Fruit fly (Drosophila melanogaster) whole organism, pupa: ENCODE results near the gene CG32023.
A peak's percentile ranks its signal among the peaks of the same experiment; 100 is the strongest.

Experiments used
- CG10348 ChIP-seq: fragments of 200-800 bp; sonication (Bioruptor generic); IDR thresholded peaks from 2 replicates; pipeline ENCODE4 v1.3.6; 2022; ENCODE audit warnings: missing biosample characterization, missing genetic modification characterization
- CG12605 ChIP-seq: fragments of 200-800 bp; sonication (Bioruptor generic); IDR thresholded peaks from 2 replicates; pipeline ENCODE4 v1.3.6; 2022; ENCODE audit warnings: missing biosample characterization, missing genetic modification characterization
- CG13204 ChIP-seq: fragments of 200-800 bp; sonication (Bioruptor generic); optimal IDR thresholded peaks from 2 replicates; lab custom pipeline; 2018; ENCODE audit warnings: missing biosample characterization, mild to moderate bottlenecking, missing genetic modification characterization, moderate library complexity
- CG14655 ChIP-seq: fragments of 200-800 bp; sonication (Bioruptor generic); optimal IDR thresholded peaks from 3 replicates; lab custom pipeline; 2017; ENCODE audit warnings: mild to moderate bottlenecking, missing biosample characterization, missing genetic modification reagents, missing genetic modification characterization
- CG15710 ChIP-seq: fragments of 200-800 bp; sonication (Bioruptor generic); optimal IDR thresholded peaks from 2 replicates; lab custom pipeline; 2018; ENCODE audit warnings: missing biosample characterization, mild to moderate bottlenecking, missing genetic modification characterization, moderate library complexity
- CG17806 ChIP-seq: fragments of 200-800 bp; sonication (Bioruptor generic); optimal IDR thresholded peaks from 2 replicates; lab custom pipeline; 2018; ENCODE audit warnings: missing biosample characterization, mild to moderate bottlenecking, missing genetic modification characterization, moderate library complexity
- CG32121 ChIP-seq: fragments of 200-800 bp; sonication (Bioruptor generic); IDR thresholded peaks from 2 replicates; pipeline ENCODE4 v1.3.6; 2022; ENCODE audit warnings: missing biosample characterization, missing genetic modification characterization
- CG34367 ChIP-seq: fragments of 200-800 bp; sonication (Bioruptor generic); optimal IDR thresholded peaks from 2 replicates; lab custom pipeline; 2018; ENCODE audit warnings: missing biosample characterization, mild to moderate bottlenecking, missing genetic modification characterization
- CG4496 ChIP-seq: fragments of 200-800 bp; sonication (Bioruptor generic); IDR thresholded peaks from 3 replicates; pipeline ENCODE4 v1.3.6; 2022; ENCODE audit warnings: missing biosample characterization, missing genetic modification characterization
- CG8159 ChIP-seq: fragments of 200-800 bp; sonication (Bioruptor generic); optimal IDR thresholded peaks from 3 replicates; lab custom pipeline; 2018; ENCODE audit warnings: missing biosample characterization, mild to moderate bottlenecking, missing genetic modification characterization, moderate library complexity
- CG8301 ChIP-seq: fragments of 200-800 bp; sonication (Bioruptor generic); optimal IDR thresholded peaks from 2 replicates; lab custom pipeline; 2018; ENCODE audit warnings: missing biosample characterization, mild to moderate bottlenecking, missing genetic modification characterization
- CG9948 ChIP-seq: fragments of 200-800 bp; sonication (Bioruptor generic); optimal IDR thresholded peaks from 2 replicates; lab custom pipeline; 2018; ENCODE audit warnings: missing biosample characterization, mild to moderate bottlenecking, missing genetic modification characterization, moderate library complexity
- D1 ChIP-seq: fragments of 200-800 bp; sonication (Bioruptor generic); optimal IDR thresholded peaks from 2 replicates; lab custom pipeline; 2018; ENCODE audit warnings: missing biosample characterization, mild to moderate bottlenecking, missing genetic modification characterization, moderate library complexity
- EcR ChIP-seq: fragments of 200-800 bp; sonication (Bioruptor generic); optimal IDR thresholded peaks from 3 replicates; lab custom pipeline; 2019; ENCODE audit warnings: missing biosample characterization, missing genetic modification characterization, mild to moderate bottlenecking, moderate library complexity, missing genetic modification reagents
- Ets98B ChIP-seq: fragments of 200-800 bp; sonication (Bioruptor generic); IDR thresholded peaks from 2 replicates; pipeline ENCODE4 v1.3.6; 2022; ENCODE audit warnings: missing biosample characterization, missing genetic modification characterization
- Pif1A ChIP-seq: fragments of 200-800 bp; sonication (Bioruptor generic); optimal IDR thresholded peaks from 3 replicates; lab custom pipeline; 2016; ENCODE audit warnings: missing biosample characterization, missing genetic modification characterization
- Pif1B ChIP-seq: fragments of 200-800 bp; sonication (Bioruptor generic); optimal IDR thresholded peaks from 3 replicates; lab custom pipeline; 2016; ENCODE audit warnings: missing biosample characterization, missing genetic modification characterization
- Snoo ChIP-seq: fragments of 200-800 bp; sonication (Bioruptor generic); optimal IDR thresholded peaks from 3 replicates; lab custom pipeline; 2017; ENCODE audit warnings: missing biosample characterization, mild to moderate bottlenecking, missing genetic modification characterization, inconsistent platforms
- fd96Ca ChIP-seq: fragments of 200-800 bp; sonication (Bioruptor generic); IDR thresholded peaks from 3 replicates; pipeline ENCODE4 v1.3.6; 2022; ENCODE audit warnings: missing biosample characterization, missing genetic modification characterization
- gl ChIP-seq: fragments of 200-800 bp; sonication (Bioruptor generic); optimal IDR thresholded peaks from 2 replicates; lab custom pipeline; 2018; ENCODE audit warnings: missing biosample characterization, mild to moderate bottlenecking, missing genetic modification characterization
- rn ChIP-seq: fragments of 200-800 bp; sonication (Bioruptor generic); IDR thresholded peaks from 2 replicates; pipeline ENCODE4 v1.3.6; 2022; ENCODE audit warnings: missing biosample characterization, missing genetic modification characterization

Gene CG32023

DNA sequence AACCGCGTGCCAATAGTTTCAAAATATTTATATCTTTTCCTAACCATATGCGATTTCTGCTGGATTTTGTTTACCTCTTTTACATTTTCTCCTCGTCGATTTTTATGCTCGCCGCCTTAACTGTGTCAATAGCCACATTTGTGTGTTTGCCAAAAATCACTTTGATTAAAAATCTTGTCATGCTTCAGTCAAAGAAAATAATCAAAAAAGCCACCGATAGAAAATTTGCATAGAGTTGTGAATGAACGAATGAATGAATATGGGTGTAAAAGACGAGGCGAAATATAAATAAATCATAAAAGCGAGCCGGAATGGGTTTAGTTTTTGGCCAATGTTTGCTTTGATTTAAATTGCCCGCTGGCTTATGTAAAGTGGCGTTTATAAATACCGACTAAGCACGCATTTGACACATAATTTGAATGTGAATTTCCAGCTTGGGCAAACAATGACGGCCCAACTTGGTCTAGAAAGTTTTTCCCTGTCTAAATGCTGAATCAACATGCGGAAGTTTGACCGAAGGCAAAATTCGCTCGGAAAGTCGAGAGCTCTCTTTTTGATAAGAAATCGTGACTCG is 23.2 kb downstream of the CG32023 start:
- TF ChIP-seq CG13204 (GFP tag; lab: Kevin White, UChicago) (no peak), CG4496 (GFP tag; lab: Robert Waterston, UW) (no peak), EcR (GFP tag; lab: Kevin White, UChicago) (no peak), Pif1A (GFP tag; lab: Kevin White, UChicago) (no peak), CG12605 (GFP tag; lab: Robert Waterston, UW) (no peak), CG17806 (tag; lab: Kevin White, UChicago) (no peak), Ets98B (GFP tag; lab: Robert Waterston, UW) (no peak), gl (no peak), CG8159 (tag; lab: Kevin White, UChicago) (no peak), CG10348 (GFP tag; lab: Robert Waterston, UW) (no peak), CG9948 (tag; lab: Kevin White, UChicago) (no peak), CG14655 (GFP tag; lab: Kevin White, UChicago) (no peak), Snoo (tag; lab: Kevin White, UChicago) (no peak), CG15710 (tag; lab: Kevin White, UChicago) (no peak), CG8301 (tag; lab: Kevin White, UChicago) (no peak), Pif1B (GFP tag; lab: Kevin White, UChicago) (no peak)

DNA sequence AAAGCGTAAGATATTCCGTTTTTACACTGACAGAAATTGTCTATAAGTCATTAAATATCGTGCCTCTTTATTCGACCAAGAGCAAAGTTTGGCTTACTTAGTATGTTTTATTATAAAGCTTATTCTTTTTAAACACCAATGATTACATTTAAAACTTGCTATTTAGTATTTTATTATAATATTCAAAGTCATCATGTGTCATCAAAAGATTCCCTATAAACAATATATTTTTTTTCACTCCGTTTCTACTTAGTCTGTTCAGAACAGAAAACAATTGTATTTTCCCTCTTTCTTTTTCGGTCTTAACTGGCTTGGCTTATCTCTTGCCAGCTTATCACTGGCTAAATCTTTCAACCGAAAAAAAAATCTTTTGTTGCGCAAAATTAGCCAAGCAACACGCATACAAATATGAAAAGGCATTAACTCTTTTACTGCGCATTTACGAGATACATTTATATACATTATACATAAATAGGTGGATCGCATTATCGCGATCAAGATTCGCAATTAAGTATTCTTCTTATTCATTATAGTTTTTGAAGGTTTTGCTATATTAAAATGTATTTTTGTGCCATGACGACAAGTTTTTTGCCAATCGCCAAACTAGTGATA is 26.6 kb downstream of the CG32023 start:
- TF ChIP-seq CG32121 (GFP tag; lab: Robert Waterston, UW) (no peak), Pif1B (GFP tag; lab: Kevin White, UChicago) (no peak), CG14655 (GFP tag; lab: Kevin White, UChicago) (no peak), Pif1A (GFP tag; lab: Kevin White, UChicago) (no peak), CG8301 (tag; lab: Kevin White, UChicago) (no peak), rn (GFP tag; lab: Robert Waterston, UW) (no peak), CG8159 (tag; lab: Kevin White, UChicago) (no peak), CG12605 (GFP tag; lab: Robert Waterston, UW) (no peak), EcR (GFP tag; lab: Kevin White, UChicago) (no peak), CG13204 (GFP tag; lab: Kevin White, UChicago) (no peak), Ets98B (GFP tag; lab: Robert Waterston, UW) (no peak), fd96Ca (no peak), CG34367 (no peak), CG9948 (tag; lab: Kevin White, UChicago) (no peak)

DNA sequence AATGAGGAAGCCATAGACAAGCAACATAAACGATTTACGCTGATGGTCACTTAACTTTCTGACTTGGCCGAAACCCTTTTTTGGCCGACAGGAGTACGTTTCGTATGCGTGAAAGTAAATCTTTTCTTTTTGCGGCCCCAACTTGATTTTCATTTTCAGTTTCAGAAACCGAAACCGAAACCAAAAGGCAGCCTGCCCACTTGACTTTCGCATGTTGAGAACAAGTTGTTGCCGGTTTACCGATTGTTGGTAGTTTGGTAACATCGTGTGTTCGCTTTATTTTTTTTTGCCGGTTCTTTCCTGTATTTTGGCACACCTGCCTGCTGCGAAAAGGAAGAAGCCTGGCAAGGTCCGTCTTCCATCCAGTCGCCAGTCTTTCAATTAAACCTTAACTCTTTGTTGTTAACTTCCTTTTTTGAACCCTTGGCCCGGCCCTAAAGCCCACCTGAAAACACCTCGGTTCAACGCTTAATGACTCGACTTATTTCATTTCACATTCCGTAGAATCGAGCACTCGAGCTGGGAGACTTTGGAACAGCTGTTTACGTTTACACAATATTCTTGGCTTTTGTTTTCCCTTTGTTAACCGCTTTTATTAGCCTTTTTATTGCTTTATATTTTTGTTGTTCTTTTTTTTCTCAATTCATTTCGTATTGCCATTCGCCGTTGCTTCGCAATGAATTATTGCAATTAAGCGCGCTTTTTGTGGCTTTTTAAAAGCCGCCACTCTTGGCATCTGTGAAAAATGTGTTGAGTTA is 28.8 kb downstream of the CG32023 start:
- TF ChIP-seq D1 (tag; lab: Kevin White, UChicago) (no peak), Pif1A (GFP tag; lab: Kevin White, UChicago) (peak; percentile 0), gl (peak; percentile 58), EcR (GFP tag; lab: Kevin White, UChicago) (peak; percentile 58), CG32121 (GFP tag; lab: Robert Waterston, UW) (no peak), Ets98B (GFP tag; lab: Robert Waterston, UW) (no peak), CG13204 (GFP tag; lab: Kevin White, UChicago) (peak; percentile 53), CG15710 (tag; lab: Kevin White, UChicago) (peak; percentile 25), CG8159 (tag; lab: Kevin White, UChicago) (peak; percentile 37), CG34367 (peak; percentile 11)

DNA sequence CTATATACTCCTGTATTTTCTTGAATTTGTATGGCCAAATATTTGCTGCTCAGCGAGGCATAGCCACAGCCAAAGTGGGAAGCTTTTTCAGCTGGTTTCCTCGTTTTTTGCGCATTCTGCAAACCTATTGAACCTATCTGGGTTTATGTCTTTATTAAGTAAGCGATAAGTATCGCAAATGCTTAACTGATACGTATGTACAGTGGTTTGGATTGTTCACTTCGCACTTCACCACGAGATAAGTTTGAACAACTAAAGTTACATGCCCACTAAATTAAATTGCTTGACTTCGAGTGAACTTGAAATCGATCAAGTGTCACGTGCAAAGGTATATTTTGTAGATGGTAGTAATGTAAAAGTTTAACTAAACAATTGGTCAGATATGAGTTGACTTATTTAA is 30.3 kb downstream of the CG32023 start:
- TF ChIP-seq EcR (GFP tag; lab: Kevin White, UChicago) (no peak), Pif1B (GFP tag; lab: Kevin White, UChicago) (no peak), CG10348 (GFP tag; lab: Robert Waterston, UW) (no peak), CG4496 (GFP tag; lab: Robert Waterston, UW) (no peak), Ets98B (GFP tag; lab: Robert Waterston, UW) (no peak), CG15710 (tag; lab: Kevin White, UChicago) (no peak), Pif1A (GFP tag; lab: Kevin White, UChicago) (no peak), CG34367 (no peak)

DNA sequence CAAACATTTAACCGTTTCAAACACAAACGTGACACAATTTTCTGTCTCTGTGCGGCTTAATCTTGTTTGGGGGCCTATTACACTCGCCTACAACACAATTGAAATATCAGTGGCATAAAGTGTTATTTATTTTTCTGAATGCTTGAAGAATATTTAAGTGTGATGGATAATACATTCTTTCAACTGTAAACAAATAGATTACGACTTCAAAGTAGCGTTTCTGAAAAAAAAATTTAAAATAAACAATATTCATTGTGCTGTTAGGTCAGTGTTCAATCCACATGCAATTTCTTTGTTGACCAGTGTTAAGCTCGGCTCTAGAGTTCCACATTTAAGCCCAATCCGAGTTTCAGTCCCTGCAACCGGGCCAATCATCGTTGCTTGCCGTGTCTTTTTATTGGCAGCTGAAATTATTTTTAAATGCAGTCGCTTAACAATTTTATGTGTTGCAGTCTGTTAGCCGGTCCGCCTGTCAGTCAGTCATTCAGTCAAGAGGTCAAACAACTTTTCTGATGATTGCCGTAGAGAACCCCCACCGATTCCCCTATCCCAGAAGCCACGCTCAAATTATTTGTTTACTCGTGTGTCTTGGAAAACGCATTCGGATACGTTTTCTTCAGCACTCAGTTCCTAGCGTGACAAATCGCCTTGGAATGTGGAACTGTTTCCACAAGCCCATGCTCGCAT is 30.8 kb downstream of the CG32023 start:
- TF ChIP-seq CG17806 (tag; lab: Kevin White, UChicago) (peak; percentile 75), CG14655 (GFP tag; lab: Kevin White, UChicago) (peak; percentile 65), fd96Ca (0 out of 3 replicates have a peak, but pooled peaks have one; percentile 57), CG34367 (peak; percentile 71), CG8159 (tag; lab: Kevin White, UChicago) (peak; percentile 77), CG15710 (tag; lab: Kevin White, UChicago) (peak; percentile 73), CG12605 (GFP tag; lab: Robert Waterston, UW) (peak; percentile 66), rn (GFP tag; lab: Robert Waterston, UW) (no peak), CG13204 (GFP tag; lab: Kevin White, UChicago) (peak; percentile 7), CG10348 (GFP tag; lab: Robert Waterston, UW) (no peak), Pif1B (GFP tag; lab: Kevin White, UChicago) (peak; percentile 22), CG9948 (tag; lab: Kevin White, UChicago) (peak; percentile 64), Pif1A (GFP tag; lab: Kevin White, UChicago) (peak; percentile 70), Snoo (tag; lab: Kevin White, UChicago) (peak; percentile 12), CG32121 (GFP tag; lab: Robert Waterston, UW) (peak; percentile 65), EcR (GFP tag; lab: Kevin White, UChicago) (peak; percentile 55), Ets98B (GFP tag; lab: Robert Waterston, UW) (peak; percentile 70), D1 (tag; lab: Kevin White, UChicago) (peak; percentile 52), CG8301 (tag; lab: Kevin White, UChicago) (peak; percentile 67), CG4496 (GFP tag; lab: Robert Waterston, UW) (peak; percentile 72; the same call in 2 of the 3 replicates), gl (peak; percentile 27)
